Worm (Caenorhabditis elegans): ENCODE data around the gene C49C3.9.

C49C3.9 gene

DNA sequence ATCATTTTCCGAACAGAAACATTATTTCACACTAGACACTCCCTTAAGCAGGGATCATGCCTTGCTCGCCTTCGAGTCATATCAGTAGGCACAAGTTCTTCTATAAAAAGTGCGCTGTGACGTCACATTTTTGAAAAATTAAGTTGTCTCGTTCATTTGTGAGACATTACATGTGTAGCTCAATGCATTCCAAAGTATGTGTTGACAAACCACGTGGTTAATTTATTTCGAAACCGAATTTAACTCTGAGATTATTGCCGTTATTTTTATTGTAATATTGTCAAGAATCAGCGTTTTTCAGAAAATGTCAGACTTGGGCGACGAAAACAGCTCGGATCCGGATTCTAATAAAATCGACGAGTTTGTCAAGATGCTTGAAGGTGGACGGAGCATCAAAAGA lies 47.6 kb downstream of the C49C3.9 start, which contains the start of gene T28F3.5:
T28F3.5 (plus strand) TSS at position 301 of the 400 bp plus-strand sequence.
- TF ChIP-seq ztf-23 (GFP tag; IDR thresholded peaks at IDR 0.05) (no peak), med-1 (GFP tag; optimal IDR thresholded peaks at IDR 0.05; ENCODE audit: insufficient read depth) (no peak), T22C8.4 (GFP tag; IDR thresholded peaks at IDR 0.05) (no peak), ztf-29 (GFP tag; IDR thresholded peaks at IDR 0.05) (no peak), ref-1 (GFP tag; conservative IDR thresholded peaks at IDR 0.05) (no peak), flt-1 (GFP tag; IDR thresholded peaks at IDR 0.05) (no peak), cog-1 (tag; optimal IDR thresholded peaks at IDR 0.05) (no peak), klf-2 (GFP tag; conservative IDR thresholded peaks at IDR 0.05) (no peak), tab-1 (GFP tag; IDR thresholded peaks at IDR 0.05) (no peak)

DNA sequence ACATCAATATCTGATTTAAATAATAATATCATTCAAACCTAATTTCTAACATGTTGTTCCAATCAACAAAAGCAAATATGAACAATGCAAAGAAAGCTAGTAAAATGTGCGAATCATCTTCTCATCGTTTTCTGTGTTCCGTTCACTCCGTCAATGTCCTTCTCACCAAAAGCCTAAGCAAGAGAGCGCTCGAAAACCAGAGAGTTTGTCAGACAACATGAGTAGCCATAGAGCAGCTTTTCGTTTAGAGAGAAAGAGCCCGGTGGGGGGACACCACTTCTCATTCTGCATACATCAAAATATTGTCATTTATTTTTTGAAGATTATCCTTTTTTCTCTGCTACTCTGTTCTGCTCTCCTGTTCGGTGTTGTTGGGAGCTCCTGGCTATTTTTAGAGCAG lies 48.4 kb downstream of the C49C3.9 start:
- no peak for TF ChIP-seq T22C8.4 (GFP tag; IDR thresholded peaks at IDR 0.05)
- no peak for TF ChIP-seq med-1 (GFP tag; optimal IDR thresholded peaks at IDR 0.05; ENCODE audit: insufficient read depth)
- TF ChIP-seq cog-1 (tag; optimal IDR thresholded peaks at IDR 0.05): no peak

- no peak for TF ChIP-seq klf-2 (GFP tag; conservative IDR thresholded peaks at IDR 0.05)
- no peak for TF ChIP-seq med-1 (GFP tag; optimal IDR thresholded peaks at IDR 0.05; ENCODE audit: insufficient read depth)
- no peak for TF ChIP-seq ref-1 (GFP tag; conservative IDR thresholded peaks at IDR 0.05)
- no peak for TF ChIP-seq tab-1 (GFP tag; IDR thresholded peaks at IDR 0.05)
- no peak for TF ChIP-seq flt-1 (GFP tag; IDR thresholded peaks at IDR 0.05)
These were observed 49.0 kb downstream of the C49C3.9 start for ce11 chrIV:17293068-17293467.

DNA sequence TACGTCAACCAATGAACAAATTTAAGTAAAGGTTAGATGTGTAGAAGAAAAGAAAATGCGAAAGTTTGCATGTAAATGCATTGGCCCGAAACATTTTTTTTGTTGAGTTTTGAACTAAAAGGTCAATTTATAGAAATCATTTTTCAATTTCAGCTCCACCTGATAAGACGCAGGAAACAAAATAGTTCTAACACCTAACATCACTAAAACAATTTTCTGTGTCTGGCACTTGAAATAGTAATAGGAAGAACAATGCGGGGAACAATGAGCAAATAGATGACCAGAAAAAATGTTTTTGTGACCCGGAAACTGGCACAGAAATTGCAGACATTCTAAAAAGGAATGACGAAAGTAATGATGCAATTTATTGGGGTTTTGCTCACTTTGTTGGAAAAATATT lies 49.8 kb downstream of the C49C3.9 start:
- no peak for TF ChIP-seq med-1 (GFP tag; optimal IDR thresholded peaks at IDR 0.05; ENCODE audit: insufficient read depth)
- no peak for TF ChIP-seq ztf-29 (GFP tag; IDR thresholded peaks at IDR 0.05)
- TF ChIP-seq ref-1 (GFP tag; conservative IDR thresholded peaks at IDR 0.05): no peak
- no peak for TF ChIP-seq cog-1 (tag; optimal IDR thresholded peaks at IDR 0.05)
- TF ChIP-seq ztf-23 (GFP tag; IDR thresholded peaks at IDR 0.05): no peak
- TF ChIP-seq T22C8.4 (GFP tag; IDR thresholded peaks at IDR 0.05): no peak
- no peak for TF ChIP-seq tab-1 (GFP tag; IDR thresholded peaks at IDR 0.05)
- TF ChIP-seq klf-2 (GFP tag; conservative IDR thresholded peaks at IDR 0.05): no peak
- no peak for TF ChIP-seq flt-1 (GFP tag; IDR thresholded peaks at IDR 0.05)

DNA sequence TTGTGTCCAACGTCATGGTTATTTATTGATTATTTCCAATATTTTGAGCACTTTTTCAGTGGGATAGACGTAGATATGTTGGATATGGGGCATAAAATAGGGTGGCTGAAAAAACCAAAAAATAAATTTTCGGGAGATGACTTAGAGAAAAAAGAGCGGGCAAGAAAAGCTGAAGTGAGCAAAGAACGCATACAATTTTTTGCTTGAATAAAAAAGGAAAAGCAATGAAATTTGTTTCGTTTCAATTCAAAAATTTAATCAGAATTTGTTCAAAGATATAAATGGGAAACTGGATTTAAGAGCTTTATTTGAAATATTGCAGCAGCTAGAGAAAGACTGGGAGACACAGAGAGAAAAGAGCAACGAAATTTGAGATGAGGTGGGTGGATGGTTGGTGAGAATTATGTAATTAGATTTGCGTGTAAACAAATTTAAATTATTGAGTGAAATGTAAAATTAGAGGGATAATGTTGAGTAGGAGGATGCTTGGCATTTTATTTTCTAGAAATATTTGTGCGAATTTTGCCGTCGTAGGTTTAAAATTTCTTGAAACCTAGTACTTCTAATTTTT lies 50.4 kb downstream of the C49C3.9 start, which contains the start of the genes T28F3.11 and slc-17.4:
T28F3.11 (minus strand) TSS at position 51 of the 571 bp plus-strand sequence.
slc-17.4 (minus strand) TSS at position 105 of the 571 bp plus-strand sequence.
- TF ChIP-seq med-1 (GFP tag; optimal IDR thresholded peaks at IDR 0.05; ENCODE audit: insufficient read depth) (no peak), tab-1 (GFP tag; IDR thresholded peaks at IDR 0.05) (no peak), ztf-29 (GFP tag; IDR thresholded peaks at IDR 0.05) (no peak), ztf-23 (GFP tag; IDR thresholded peaks at IDR 0.05) (no peak), klf-2 (GFP tag; conservative IDR thresholded peaks at IDR 0.05) (no peak)
